Worm (Caenorhabditis elegans) whole organism, young adult: ENCODE data around the gene F11D11.3.

ENCODE experiments used
- efl-1 ChIP-seq: fragments of 150-350 bp; optimal IDR thresholded peaks from 2 replicates; lab custom pipeline; 2014; ENCODE audit warnings: missing biosample characterization, missing genetic modification reagents, missing genetic modification characterization
- hmg-1.2 ChIP-seq: fragments of 200-800 bp; sonication (Bioruptor generic); IDR thresholded peaks from 2 replicates; pipeline ENCODE4 v1.3.6; 2022; ENCODE audit warnings: missing genetic modification reagents, missing genetic modification characterization, missing compliant biosample characterization
- hmg-20 ChIP-seq: fragments of 200-800 bp; sonication (Bioruptor generic); IDR thresholded peaks from 2 replicates; pipeline ENCODE4 v1.3.6; 2022; ENCODE audit warnings: missing genetic modification reagents, missing genetic modification characterization, missing compliant biosample characterization
- mes-4 ChIP-seq: sonication (generic microtip); optimal IDR thresholded peaks from 2 replicates; lab custom pipeline; 2016; ENCODE audit warnings: missing genotype, missing genetic modification characterization, missing compliant biosample characterization
- unc-62 ChIP-seq: fragments of 150-350 bp; optimal IDR thresholded peaks from 2 replicates; lab custom pipeline; 2014; ENCODE audit warnings: missing biosample characterization, missing genetic modification reagents, missing genetic modification characterization

ce11 chrV:18802077-18802476 is 42.0 kb upstream of the F11D11.3 start, which contains the start of gene C54E10.11:
- TF ChIP-seq unc-62 (GFP tag; lab: Kevin White, UChicago) (no peak), hmg-20 (GFP tag; lab: Robert Waterston, UW) (no peak), hmg-1.2 (GFP tag; lab: Robert Waterston, UW) (no peak), mes-4 (tag; lab: Kevin White, UChicago) (no peak), efl-1 (no peak)
